Worm (Caenorhabditis elegans) whole organism, L4/young adult: ENCODE data around the gene C30H6.12.

Experiments used
- W03F9.2 ChIP-seq: fragments of 150-350 bp; optimal IDR thresholded peaks from 2 replicates; lab custom pipeline; 2014; ENCODE audit warnings: missing biosample characterization, missing genetic modification characterization
- him-1 ChIP-seq: sonication (generic microtip); optimal IDR thresholded peaks from 2 replicates; lab custom pipeline; 2016; ENCODE audit warnings: missing genotype, missing genetic modification reagents, missing genetic modification characterization, missing compliant biosample characterization

ce11 chrIV:17342179-17342578, 41.0 kb upstream of the C30H6.12 start, which contains the start of gene C49C3.9:
- TF ChIP-seq him-1 (tag; lab: Kevin White, UChicago) (no peak), W03F9.2 (tag; lab: Kevin White, UChicago) (no peak)
